Worm (Caenorhabditis elegans) whole organism, young adult: Measurements from ENCODE around the gene twk-10.

Experiments
- K11D2.4 ChIP-seq: fragments of 200-800 bp; sonication (Bioruptor generic); IDR thresholded peaks from 2 replicates; pipeline ENCODE4 v1.3.6; 2022; ENCODE audit warnings: missing genetic modification reagents, missing genetic modification characterization, missing compliant biosample characterization
- ama-1 ChIP-seq, 3 experiments: fragments of 150-350 bp in 1 of 3; sonication (generic microtip) in 2 of 3; optimal IDR thresholded peaks; 2 replicates each; lab custom pipeline; 2014 to 2018; ENCODE audit warnings: missing biosample characterization in 2 of 3, missing genetic modification characterization in 2 of 3, missing genetic modification reagents in 2 of 3
- attf-5 ChIP-seq: fragments of 200-800 bp; sonication (Bioruptor generic); optimal IDR thresholded peaks from 2 replicates; lab custom pipeline; 2018; ENCODE audit warnings: mild to moderate bottlenecking, missing genetic modification characterization, missing compliant biosample characterization
- ccch-3 ChIP-seq: fragments of 200-800 bp; sonication (Bioruptor generic); optimal IDR thresholded peaks from 2 replicates; lab custom pipeline; 2018; ENCODE audit warnings: mild to moderate bottlenecking, missing genetic modification characterization, missing compliant biosample characterization
- ceh-40 ChIP-seq: fragments of 200-800 bp; sonication (Bioruptor generic); IDR thresholded peaks from 2 replicates; pipeline ENCODE4 v1.3.6; 2022; ENCODE audit warnings: missing genetic modification characterization, missing compliant biosample characterization
- ets-4 ChIP-seq: fragments of 200-800 bp; sonication (Bioruptor generic); optimal IDR thresholded peaks from 2 replicates; lab custom pipeline; 2018; ENCODE audit warnings: mild to moderate bottlenecking, missing genetic modification characterization, missing compliant biosample characterization
- mes-4 ChIP-seq: sonication (generic microtip); optimal IDR thresholded peaks from 2 replicates; lab custom pipeline; 2016; ENCODE audit warnings: missing genotype, missing genetic modification characterization, missing compliant biosample characterization
- nfya-1 ChIP-seq: sonication (generic microtip); optimal IDR thresholded peaks from 2 replicates; lab custom pipeline; 2017; ENCODE audit warnings: antibody characterized with exemption, missing compliant biosample characterization, missing genetic modification characterization, borderline replicate concordance; ENCODE audit not compliant: insufficient read depth
- pbrm-1 ChIP-seq: fragments of 200-800 bp; sonication (Bioruptor generic); IDR thresholded peaks from 2 replicates; pipeline ENCODE4 v1.3.6; 2022; ENCODE audit warnings: missing genetic modification reagents, missing genetic modification characterization, missing compliant biosample characterization
- pha-4 ChIP-seq: fragments of 150-350 bp; sonication (generic microtip); optimal IDR thresholded peaks from 2 replicates; lab custom pipeline; 2014; ENCODE audit warnings: missing biosample characterization, missing genetic modification reagents, missing genetic modification characterization
- rec-8 ChIP-seq, 2 experiments: sonication (generic microtip); optimal IDR thresholded peaks; 2 replicates each; lab custom pipeline; 2016; ENCODE audit warnings: mild to moderate bottlenecking in 2 of 2, missing genetic modification characterization in 2 of 2, missing genetic modification reagents in 2 of 2, missing genotype in 2 of 2, missing biosample characterization in 1 of 2, missing compliant biosample characterization in 1 of 2, moderate library complexity in 1 of 2

DNA sequence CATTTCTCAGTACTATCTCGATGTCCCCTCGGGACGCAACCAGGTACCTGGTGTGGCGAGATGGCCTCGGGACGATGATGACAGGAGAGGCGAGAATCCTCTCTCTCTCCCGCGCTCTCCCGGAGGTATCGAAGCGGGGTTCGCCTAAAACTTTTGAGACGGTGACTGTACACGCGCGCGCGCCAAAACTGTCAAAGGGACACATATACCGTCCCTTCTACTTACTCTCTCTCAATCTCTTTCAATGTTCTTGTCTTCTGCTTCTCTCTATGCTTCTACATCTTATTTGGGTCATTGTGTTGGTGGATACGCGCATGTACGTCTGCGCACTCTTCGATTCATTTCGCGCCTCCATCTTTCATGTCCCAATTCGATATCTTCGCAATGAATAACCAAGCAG, 10.3 kb upstream of the twk-10 start:
- TF ChIP-seq ceh-40 (GFP tag; lab: Robert Waterston, UW), result no peak
- no peak for TF ChIP-seq pha-4 (tag; lab: Kevin White, UChicago)
- no peak for TF ChIP-seq attf-5 (GFP tag; lab: Kevin White, UChicago)
- TF ChIP-seq ccch-3 (GFP tag; lab: Kevin White, UChicago), result no peak
- no peak for TF ChIP-seq ama-1 (optimal IDR thresholded peaks at IDR 0.05; lab: Kevin White, UChicago)
- TF ChIP-seq ama-1 (GFP tag; optimal IDR thresholded peaks at IDR 0.05; lab: Kevin White, UChicago), result no peak
- TF ChIP-seq rec-8 (tag; optimal IDR thresholded peaks at IDR 0.05; lab: Kevin White, UChicago), result no peak
- no peak for TF ChIP-seq nfya-1 (tag; lab: Kevin White, UChicago)
- TF ChIP-seq ets-4 (GFP tag; lab: Kevin White, UChicago), result no peak
- no peak for TF ChIP-seq pbrm-1 (GFP tag; lab: Robert Waterston, UW)
- TF ChIP-seq mes-4, result no peak
- no peak for TF ChIP-seq K11D2.4 (GFP tag; lab: Robert Waterston, UW)
